Worm (Caenorhabditis elegans): ENCODE data around the gene W03C9.8.
A peak's percentile ranks its signal among the peaks of the same experiment; 100 is the strongest.

- peak in 1 of 2 experiments; percentile 71 for TF ChIP-seq unc-62 (GFP tag; optimal IDR thresholded peaks at IDR 0.05 in 1 of 2)
- no peak for TF ChIP-seq unc-62 (tag; optimal IDR thresholded peaks at IDR 0.05)
- TF ChIP-seq nhr-76 (tag; optimal IDR thresholded peaks at IDR 0.05): no peak
- 0 out of 2 replicates have a peak, but pooled peaks have one; percentile 55 for TF ChIP-seq saeg-2 (GFP tag; IDR thresholded peaks at IDR 0.05)
- no peak for TF ChIP-seq zag-1 (tag; optimal IDR thresholded peaks at IDR 0.05)
- TF ChIP-seq ama-1 (optimal IDR thresholded peaks at IDR 0.05): peak; percentile 48
- TF ChIP-seq ceh-44 (GFP tag; IDR thresholded peaks at IDR 0.05): no peak
- TF ChIP-seq nhr-237 (tag; optimal IDR thresholded peaks at IDR 0.05): no peak
- TF ChIP-seq daf-16 (GFP tag; optimal IDR thresholded peaks at IDR 0.05): peak in 1 of 2 experiments; percentile 14
- no peak for TF ChIP-seq daf-16 (tag; optimal IDR thresholded peaks at IDR 0.05)
- TF ChIP-seq mxl-2 (GFP tag; conservative IDR thresholded peaks at IDR 0.05): no peak
- TF ChIP-seq attf-4 (tag; optimal IDR thresholded peaks at IDR 0.05): no peak
- no peak for TF ChIP-seq R02D3.7 (tag; optimal IDR thresholded peaks at IDR 0.05)
- no peak for TF ChIP-seq fkh-10 (GFP tag; optimal IDR thresholded peaks at IDR 0.05)
Observed at ce11 chrII:11917530-11917952, 31.0 kb upstream of the W03C9.8 start.
